Worm (Caenorhabditis elegans) whole organism, L3 larva: ENCODE results near the gene Y50E8A.5.

Experiments
- R02D3.7 ChIP-seq: fragments of 150-350 bp; optimal IDR thresholded peaks from 2 replicates; lab custom pipeline; 2014; ENCODE audit warnings: missing biosample characterization, missing genetic modification characterization
- ZK546.5 ChIP-seq: sonication (generic microtip); optimal IDR thresholded peaks from 2 replicates; lab custom pipeline; 2017; ENCODE audit warnings: missing biosample characterization, missing genetic modification characterization
- aly-2 ChIP-seq: fragments of 150-350 bp; optimal IDR thresholded peaks from 2 replicates; lab custom pipeline; 2014; ENCODE audit warnings: missing biosample characterization, missing genetic modification characterization
- ama-1 ChIP-seq: fragments of 150-350 bp; optimal IDR thresholded peaks from 2 replicates; lab custom pipeline; 2018
- ceh-28 ChIP-seq: fragments of 150-350 bp; optimal IDR thresholded peaks from 2 replicates; lab custom pipeline; 2014; ENCODE audit warnings: missing biosample characterization, missing genetic modification reagents, missing genetic modification characterization
- ceh-82 ChIP-seq: fragments of 150-350 bp; optimal IDR thresholded peaks from 2 replicates; lab custom pipeline; 2014; ENCODE audit warnings: missing biosample characterization, missing genetic modification characterization
- ceh-9 ChIP-seq: sonication (generic microtip); optimal IDR thresholded peaks from 2 replicates; lab custom pipeline; 2018; ENCODE audit warnings: missing biosample characterization, missing genetic modification characterization
- daf-12 ChIP-seq: fragments of 150-350 bp; optimal IDR thresholded peaks from 2 replicates; lab custom pipeline; 2014; ENCODE audit warnings: missing biosample characterization, missing genetic modification reagents, missing genetic modification characterization
- egl-27 ChIP-seq: sonication (generic microtip); optimal IDR thresholded peaks from 4 replicates; lab custom pipeline; 2017; ENCODE audit warnings: missing biosample characterization, missing genetic modification reagents, missing genetic modification characterization
- egl-5 ChIP-seq: fragments of 150-350 bp; optimal IDR thresholded peaks from 2 replicates; lab custom pipeline; 2017; ENCODE audit warnings: missing biosample characterization, missing genetic modification reagents, missing genetic modification characterization, inconsistent platforms
- elt-1 ChIP-seq: fragments of 150-350 bp; optimal IDR thresholded peaks from 2 replicates; lab custom pipeline; 2014; ENCODE audit warnings: missing biosample characterization, missing genetic modification characterization
- elt-2 ChIP-seq: sonication (generic microtip); optimal IDR thresholded peaks from 2 replicates; lab custom pipeline; 2016; ENCODE audit warnings: missing genetic modification reagents, mild to moderate bottlenecking, missing genetic modification characterization, missing compliant biosample characterization
- elt-3 ChIP-seq, 3 experiments: fragments of 150-350 bp in 1 of 3; sonication (generic microtip) in 2 of 3; optimal IDR thresholded peaks; 2 replicates in 2 of 3; 4 replicates in 1 of 3; lab custom pipeline; 2014 to 2017; ENCODE audit warnings: missing biosample characterization in 3 of 3, missing genetic modification characterization in 3 of 3
- eor-1 ChIP-seq, 2 experiments: fragments of 150-350 bp; optimal IDR thresholded peaks; 2 replicates each; lab custom pipeline; 2014 to 2018; ENCODE audit warnings: missing biosample characterization in 2 of 2, missing genetic modification characterization in 2 of 2
- fkh-10 ChIP-seq: sonication (generic microtip); optimal IDR thresholded peaks from 2 replicates; lab custom pipeline; 2017; ENCODE audit warnings: missing biosample characterization, missing genetic modification reagents, missing genetic modification characterization
- fkh-2 ChIP-seq: fragments of 150-350 bp; optimal IDR thresholded peaks from 2 replicates; lab custom pipeline; 2014; ENCODE audit warnings: missing biosample characterization, missing genetic modification reagents, missing genetic modification characterization
- fos-1 ChIP-seq: fragments of 150-350 bp; optimal IDR thresholded peaks from 2 replicates; lab custom pipeline; 2014; ENCODE audit warnings: missing biosample characterization, missing genetic modification characterization
- hmg-11 ChIP-seq: sonication (generic microtip); optimal IDR thresholded peaks from 2 replicates; lab custom pipeline; 2016; ENCODE audit warnings: missing genetic modification characterization, missing compliant biosample characterization
- jun-1 ChIP-seq: fragments of 150-350 bp; optimal IDR thresholded peaks from 2 replicates; lab custom pipeline; 2014; ENCODE audit warnings: missing biosample characterization, missing genetic modification reagents, missing genetic modification characterization
- lin-15B ChIP-seq: fragments of 150-350 bp; optimal IDR thresholded peaks from 2 replicates; lab custom pipeline; 2014; ENCODE audit warnings: missing biosample characterization, missing genetic modification characterization
- lin-39 ChIP-seq: fragments of 150-350 bp; optimal IDR thresholded peaks from 2 replicates; lab custom pipeline; 2018; ENCODE audit warnings: missing biosample characterization, missing genetic modification reagents, missing genetic modification characterization
- lsy-12 ChIP-seq: sonication (generic microtip); optimal IDR thresholded peaks from 2 replicates; lab custom pipeline; 2016; ENCODE audit warnings: mild to moderate bottlenecking, missing genetic modification characterization, missing compliant biosample characterization
- mdl-1 ChIP-seq: fragments of 150-350 bp; optimal IDR thresholded peaks from 2 replicates; lab custom pipeline; 2014; ENCODE audit warnings: missing biosample characterization, missing genetic modification characterization
- nfya-1 ChIP-seq: sonication (generic microtip); optimal IDR thresholded peaks from 2 replicates; lab custom pipeline; 2017; ENCODE audit warnings: missing genetic modification characterization, mild to moderate bottlenecking, missing compliant biosample characterization, antibody characterized with exemption, moderate library complexity; ENCODE audit not compliant: insufficient read depth
- nhr-11 ChIP-seq: fragments of 150-350 bp; optimal IDR thresholded peaks from 2 replicates; lab custom pipeline; 2014; ENCODE audit warnings: missing biosample characterization, missing genetic modification characterization
- nhr-12 ChIP-seq: fragments of 150-350 bp; optimal IDR thresholded peaks from 2 replicates; lab custom pipeline; 2014; ENCODE audit warnings: missing biosample characterization, missing genetic modification characterization
- nhr-23 ChIP-seq: fragments of 150-350 bp; optimal IDR thresholded peaks from 2 replicates; lab custom pipeline; 2014; ENCODE audit warnings: missing biosample characterization, missing genetic modification reagents, missing genetic modification characterization
- nhr-237 ChIP-seq: fragments of 150-350 bp; optimal IDR thresholded peaks from 2 replicates; lab custom pipeline; 2014; ENCODE audit warnings: missing biosample characterization, missing genetic modification characterization
- nhr-25 ChIP-seq: sonication (generic microtip); optimal IDR thresholded peaks from 2 replicates; lab custom pipeline; 2017; ENCODE audit warnings: missing biosample characterization, missing genetic modification characterization
- nhr-28 ChIP-seq: fragments of 150-350 bp; optimal IDR thresholded peaks from 2 replicates; lab custom pipeline; 2014; ENCODE audit warnings: missing biosample characterization, missing genetic modification characterization
- nhr-43 ChIP-seq: sonication (generic microtip); optimal IDR thresholded peaks from 2 replicates; lab custom pipeline; 2016; ENCODE audit warnings: mild to moderate bottlenecking, missing genetic modification characterization, missing compliant biosample characterization; ENCODE audit not compliant: poor library complexity, severe bottlenecking
- nhr-67 ChIP-seq: fragments of 150-350 bp; optimal IDR thresholded peaks from 2 replicates; lab custom pipeline; 2014; ENCODE audit warnings: missing biosample characterization, missing genetic modification characterization
- nhr-76 ChIP-seq: fragments of 150-350 bp; sonication (generic microtip); optimal IDR thresholded peaks from 5 replicates; lab custom pipeline; 2014; ENCODE audit warnings: missing biosample characterization, missing genetic modification characterization
- pha-4 ChIP-seq: fragments of 150-350 bp; optimal IDR thresholded peaks from 2 replicates; lab custom pipeline; 2014; ENCODE audit warnings: missing biosample characterization, missing genetic modification reagents, missing genetic modification characterization
- pqm-1 ChIP-seq: fragments of 150-350 bp; optimal IDR thresholded peaks from 2 replicates; lab custom pipeline; 2017; ENCODE audit warnings: missing biosample characterization, missing genetic modification characterization, inconsistent platforms
- sea-2 ChIP-seq: fragments of 150-350 bp; sonication (generic microtip); optimal IDR thresholded peaks from 4 replicates; lab custom pipeline; 2014; ENCODE audit warnings: missing biosample characterization, missing genetic modification reagents, missing genetic modification characterization
- skn-1 ChIP-seq: fragments of 150-350 bp; optimal IDR thresholded peaks from 2 replicates; lab custom pipeline; 2014; ENCODE audit warnings: missing biosample characterization, missing genetic modification characterization
- snpc-4 ChIP-seq: fragments of 150-350 bp; optimal IDR thresholded peaks from 2 replicates; lab custom pipeline; 2014; ENCODE audit warnings: missing biosample characterization, missing genetic modification characterization
- tbx-2 ChIP-seq: sonication (generic microtip); optimal IDR thresholded peaks from 2 replicates; lab custom pipeline; 2016; ENCODE audit warnings: mild to moderate bottlenecking, missing genetic modification characterization, missing compliant biosample characterization
- unc-39 ChIP-seq: sonication (generic microtip); optimal IDR thresholded peaks from 4 replicates; lab custom pipeline; 2017; ENCODE audit warnings: missing biosample characterization, missing genetic modification characterization
- unc-62 ChIP-seq: fragments of 150-350 bp; sonication (generic microtip); optimal IDR thresholded peaks from 4 replicates; lab custom pipeline; 2014; ENCODE audit warnings: missing biosample characterization, missing genetic modification reagents, missing genetic modification characterization
- zag-1 ChIP-seq: fragments of 150-350 bp; optimal IDR thresholded peaks from 2 replicates; lab custom pipeline; 2014; ENCODE audit warnings: missing biosample characterization, missing genetic modification characterization
- ztf-11 ChIP-seq: fragments of 150-350 bp; optimal IDR thresholded peaks from 2 replicates; lab custom pipeline; 2014; ENCODE audit warnings: missing biosample characterization, missing genetic modification characterization

Gene Y50E8A.5

DNA sequence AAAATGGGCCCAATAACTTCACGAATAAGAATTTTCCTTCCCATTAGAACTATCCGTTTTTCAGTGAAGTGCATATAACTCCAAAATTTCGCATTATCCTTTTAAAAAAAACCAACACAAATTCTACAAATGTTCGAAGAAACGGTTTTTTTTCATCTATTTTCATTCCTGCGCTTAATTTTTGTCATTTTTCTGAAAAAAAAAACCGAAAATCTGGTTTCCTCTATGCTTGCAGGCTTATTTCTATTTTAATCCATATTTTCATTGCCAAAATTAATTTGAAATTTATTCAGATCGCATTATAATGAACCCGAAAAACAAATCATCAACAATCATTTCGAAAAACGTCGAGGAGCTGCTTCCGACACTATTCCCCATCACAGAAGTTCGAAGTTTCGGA is 38.1 kb downstream of the Y50E8A.5 start, which contains the start of gene set-5:
Gene set-5 (plus strand): TSS at position 301 of the 400 bp plus-strand sequence.
- no peak for TF ChIP-seq nhr-237 (tag; lab: Kevin White, UChicago)
- no peak for TF ChIP-seq tbx-2 (tag; lab: Kevin White, UChicago)
- no peak for TF ChIP-seq egl-5 (tag; lab: Kevin White, UChicago)
- no peak for TF ChIP-seq egl-27 (tag; lab: Kevin White, UChicago)
- no peak for TF ChIP-seq eor-1 (tag; optimal IDR thresholded peaks at IDR 0.05; lab: Kevin White, UChicago)
- no peak for TF ChIP-seq nhr-23 (tag; lab: Kevin White, UChicago)
- TF ChIP-seq nfya-1 = no peak
- TF ChIP-seq pha-4 = no peak
- TF ChIP-seq lsy-12 (tag; lab: Kevin White, UChicago) = no peak
- no peak for TF ChIP-seq elt-2
- TF ChIP-seq ceh-82 (tag; lab: Kevin White, UChicago) = no peak
- TF ChIP-seq zag-1 (tag; lab: Kevin White, UChicago) = no peak
- TF ChIP-seq lin-39 = no peak
- no peak for TF ChIP-seq mdl-1 (tag; lab: Kevin White, UChicago)
- no peak for TF ChIP-seq aly-2 (tag; lab: Kevin White, UChicago)
- no peak for TF ChIP-seq lin-15B
- TF ChIP-seq R02D3.7 = no peak
- TF ChIP-seq nhr-67 (tag; lab: Kevin White, UChicago) = no peak
- no peak for TF ChIP-seq nhr-25
- TF ChIP-seq ZK546.5 (tag; lab: Kevin White, UChicago) = no peak

DNA sequence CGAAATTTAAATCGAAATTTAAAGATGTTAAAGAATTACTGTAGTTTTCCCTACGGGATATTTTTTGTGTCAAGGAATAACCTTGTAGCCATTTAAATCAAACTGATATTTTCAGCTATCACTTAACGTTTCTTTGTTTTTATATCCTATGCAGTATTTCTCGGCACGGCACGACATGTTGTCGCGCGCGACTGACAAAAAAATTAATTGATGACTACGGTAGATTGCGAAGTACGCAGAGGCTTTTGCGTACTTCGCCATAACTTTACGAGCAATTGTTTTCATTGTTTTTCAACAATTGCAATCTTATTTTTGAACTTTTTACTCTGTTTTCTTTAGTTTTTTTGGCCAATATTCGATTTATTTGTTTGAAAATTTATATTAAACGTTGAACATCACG is 38.7 kb downstream of the Y50E8A.5 start:
- no peak for TF ChIP-seq ceh-9 (tag; lab: Kevin White, UChicago)
- no peak for TF ChIP-seq nhr-43 (tag; lab: Kevin White, UChicago)
- TF ChIP-seq daf-12 (tag; lab: Kevin White, UChicago) = no peak
- TF ChIP-seq eor-1 (tag; optimal IDR thresholded peaks at IDR 0.05; lab: Kevin White, UChicago) = no peak
- no peak for TF ChIP-seq egl-5 (tag; lab: Kevin White, UChicago)
- TF ChIP-seq nhr-237 (tag; lab: Kevin White, UChicago) = no peak

DNA sequence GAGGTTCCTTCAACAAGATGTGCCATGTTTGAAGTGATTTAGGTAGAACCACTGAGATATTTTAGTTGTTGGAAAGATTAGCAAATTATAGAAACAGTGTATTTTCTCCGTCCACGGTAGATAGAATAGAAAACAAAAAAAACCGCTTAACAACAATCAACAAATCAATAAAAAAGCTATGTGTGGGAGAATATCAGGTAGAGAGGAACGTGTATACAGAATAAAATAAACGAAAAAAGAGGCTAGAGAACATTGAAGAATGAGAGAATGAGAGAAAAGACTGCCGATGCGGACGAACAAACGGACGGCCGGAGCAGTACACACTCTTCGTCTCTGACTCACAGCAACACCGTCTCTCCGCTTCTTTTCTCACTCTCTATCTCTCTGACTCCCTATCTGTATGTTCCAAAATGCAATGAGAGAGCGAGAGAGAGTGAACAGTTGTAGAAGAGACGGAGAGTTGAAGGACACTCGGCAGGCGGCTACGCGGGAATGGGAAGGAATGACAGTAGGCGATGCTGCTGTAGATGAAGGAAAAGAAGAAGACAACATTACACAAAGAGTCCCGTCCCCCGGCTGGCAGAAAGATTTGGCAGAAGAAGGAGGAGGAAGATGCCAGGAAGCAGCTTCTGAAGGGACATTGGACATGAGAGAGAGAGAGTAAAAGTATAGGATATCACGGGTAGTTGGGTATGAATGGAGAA is 40.0 kb downstream of the Y50E8A.5 start, which contains the start of gene unc-112:
Gene unc-112 (minus strand): TSS at position 51 of the 704 bp plus-strand sequence.
- TF ChIP-seq snpc-4 (tag; lab: Kevin White, UChicago) (peak; percentile 77), sea-2 (GFP tag; lab: Kevin White, UChicago) (peak; percentile 9), ZK546.5 (tag; lab: Kevin White, UChicago) (no peak), pqm-1 (peak; percentile 44), fkh-10 (no peak), ceh-28 (peak; percentile 15), ama-1 (no peak), lsy-12 (tag; lab: Kevin White, UChicago) (peak; percentile 3), skn-1 (peak; percentile 26), zag-1 (tag; lab: Kevin White, UChicago) (no peak), jun-1 (tag; lab: Kevin White, UChicago) (peak; percentile 38), nfya-1 (peak; percentile 85), lin-15B (peak; percentile 59), eor-1 (tag; optimal IDR thresholded peaks at IDR 0.05; lab: Kevin White, UChicago) (no peak), nhr-23 (tag; lab: Kevin White, UChicago) (peak; percentile 46), elt-1 (no peak), egl-27 (tag; lab: Kevin White, UChicago) (no peak), elt-2 (peak; percentile 73), fos-1 (peak; percentile 59), hmg-11 (tag; lab: Kevin White, UChicago) (peak; percentile 82), daf-12 (tag; lab: Kevin White, UChicago) (no peak), nhr-25 (peak; percentile 85), nhr-43 (tag; lab: Kevin White, UChicago) (peak; percentile 25), nhr-11 (tag; lab: Kevin White, UChicago) (peak; percentile 55), elt-3 (tag; optimal IDR thresholded peaks at IDR 0.05; lab: Kevin White, UChicago) (no peak), nhr-12 (tag; lab: Kevin White, UChicago) (no peak), ztf-11 (tag; lab: Kevin White, UChicago) (no peak), nhr-28 (tag; lab: Kevin White, UChicago) (no peak), tbx-2 (tag; lab: Kevin White, UChicago) (no peak), lin-39 (peak; percentile 57), unc-62 (GFP tag; lab: Kevin White, UChicago) (peak; percentile 18), pha-4 (peak; percentile 80), R02D3.7 (peak; percentile 12), mdl-1 (tag; lab: Kevin White, UChicago) (no peak), egl-5 (tag; lab: Kevin White, UChicago) (peak; percentile 57), ceh-82 (tag; lab: Kevin White, UChicago) (no peak), nhr-76 (peak; percentile 15), aly-2 (tag; lab: Kevin White, UChicago) (no peak), fkh-2 (no peak), unc-39 (tag; lab: Kevin White, UChicago) (no peak)
